Fruit fly (Drosophila melanogaster) whole organism, adult: ENCODE data around the gene Uxs.

Experiments
- CG12768 ChIP-seq: fragments of 200-800 bp; sonication (Bioruptor generic); optimal IDR thresholded peaks from 2 replicates; lab custom pipeline; 2017; ENCODE audit warnings: missing biosample characterization, missing genetic modification characterization, mild to moderate bottlenecking, moderate library complexity, missing genetic modification reagents
- CG14711 ChIP-seq: fragments of 200-800 bp; sonication (Bioruptor generic); optimal IDR thresholded peaks from 2 replicates; lab custom pipeline; 2018; ENCODE audit warnings: missing biosample characterization, mild to moderate bottlenecking, missing genetic modification characterization, moderate library complexity
- CG1620 ChIP-seq: fragments of 200-800 bp; sonication (Bioruptor generic); optimal IDR thresholded peaks from 2 replicates; lab custom pipeline; 2016; ENCODE audit warnings: missing biosample characterization, missing genetic modification characterization
- CG5204 ChIP-seq: fragments of 200-800 bp; sonication (Bioruptor generic); optimal IDR thresholded peaks from 2 replicates; lab custom pipeline; 2016; ENCODE audit warnings: missing biosample characterization, missing genetic modification characterization
- CG7045 ChIP-seq: fragments of 200-800 bp; sonication (Bioruptor generic); optimal IDR thresholded peaks from 2 replicates; lab custom pipeline; 2017; ENCODE audit warnings: missing biosample characterization, mild to moderate bottlenecking, missing genetic modification characterization
- Clk ChIP-seq: fragments of 200-800 bp; sonication (Bioruptor generic); optimal IDR thresholded peaks from 2 replicates; lab custom pipeline; 2017; ENCODE audit warnings: missing biosample characterization, missing genetic modification characterization
- Crg-1 ChIP-seq: fragments of 200-800 bp; sonication (Bioruptor generic); optimal IDR thresholded peaks from 2 replicates; lab custom pipeline; 2016; ENCODE audit warnings: missing biosample characterization, missing genetic modification characterization
- Mnt ChIP-seq: fragments of 200-800 bp; sonication (Bioruptor generic); optimal IDR thresholded peaks from 2 replicates; lab custom pipeline; 2016; ENCODE audit warnings: missing biosample characterization, mild to moderate bottlenecking, missing genetic modification characterization
- bab1 ChIP-seq: fragments of 200-800 bp; sonication (Bioruptor generic); optimal IDR thresholded peaks from 3 replicates; lab custom pipeline; 2019; ENCODE audit warnings: missing biosample characterization, mild to moderate bottlenecking, missing genetic modification characterization, moderate library complexity
- cic ChIP-seq: fragments of 200-800 bp; sonication (Bioruptor generic); optimal IDR thresholded peaks from 2 replicates; lab custom pipeline; 2017; ENCODE audit warnings: missing biosample characterization, mild to moderate bottlenecking, missing genetic modification characterization, moderate library complexity
- cnc ChIP-seq, 2 experiments: fragments of >200 bp; optimal IDR thresholded peaks; 2 replicates each; lab custom pipeline; 2017
- kay ChIP-seq: fragments of 200-800 bp; sonication (Bioruptor generic); peaks from one replicate; lab custom pipeline; 2016; ENCODE audit warnings: missing biosample characterization, missing genetic modification characterization, borderline replicate concordance
- ovo ChIP-seq: fragments of 200-800 bp; sonication (Bioruptor generic); optimal IDR thresholded peaks from 2 replicates; lab custom pipeline; 2016; ENCODE audit warnings: missing biosample characterization, missing genetic modification characterization
- pad ChIP-seq: fragments of 200-800 bp; sonication (Bioruptor generic); optimal IDR thresholded peaks from 3 replicates; lab custom pipeline; 2017; ENCODE audit warnings: missing biosample characterization, missing genetic modification characterization, mild to moderate bottlenecking, moderate library complexity, missing genetic modification reagents
- tj ChIP-seq: fragments of 200-800 bp; sonication (Bioruptor generic); optimal IDR thresholded peaks from 3 replicates; lab custom pipeline; 2017; ENCODE audit warnings: missing biosample characterization, mild to moderate bottlenecking, missing genetic modification characterization, moderate library complexity
- toe ChIP-seq: fragments of 200-800 bp; sonication (Bioruptor generic); optimal IDR thresholded peaks from 2 replicates; lab custom pipeline; 2016; ENCODE audit warnings: missing biosample characterization, missing genetic modification characterization

The Uxs gene

DNA sequence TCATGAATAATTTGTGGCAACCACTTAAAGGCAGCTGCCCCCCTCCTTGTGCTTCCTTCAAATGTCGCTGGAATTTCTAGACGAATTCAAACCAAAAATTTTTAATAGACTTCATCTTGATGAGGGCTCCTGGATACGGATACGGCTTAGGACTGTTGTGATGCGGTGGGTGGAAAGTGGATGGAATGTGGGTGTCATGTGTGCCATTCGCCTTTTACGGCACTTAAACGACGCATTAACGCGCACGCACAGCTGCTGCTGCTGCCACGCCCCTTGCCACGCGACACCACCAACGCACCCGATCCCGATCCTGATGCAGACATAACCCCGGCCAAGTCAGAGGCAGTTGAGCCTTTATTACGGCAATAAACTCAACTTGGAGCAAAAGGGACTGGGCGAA is 39.0 kb downstream of the Uxs start:
- TF ChIP-seq toe (GFP tag; lab: Kevin White, UChicago) (no peak), tj (GFP tag; lab: Kevin White, UChicago) (no peak), CG7045 (no peak), bab1 (GFP tag; lab: Kevin White, UChicago) (no peak), CG1620 (GFP tag; lab: Kevin White, UChicago) (no peak), Mnt (GFP tag; lab: Kevin White, UChicago) (no peak), pad (GFP tag; lab: Kevin White, UChicago) (no peak), kay (GFP tag; lab: Kevin White, UChicago) (no peak), cic (GFP tag; lab: Kevin White, UChicago) (no peak), Clk (no peak), Crg-1 (GFP tag; lab: Kevin White, UChicago) (no peak), CG12768 (GFP tag; lab: Kevin White, UChicago) (no peak), CG14711 (no peak), cnc (optimal IDR thresholded peaks at IDR 0.05; lab: Kevin White, UChicago) (no peak), CG5204 (GFP tag; lab: Kevin White, UChicago) (no peak)

DNA sequence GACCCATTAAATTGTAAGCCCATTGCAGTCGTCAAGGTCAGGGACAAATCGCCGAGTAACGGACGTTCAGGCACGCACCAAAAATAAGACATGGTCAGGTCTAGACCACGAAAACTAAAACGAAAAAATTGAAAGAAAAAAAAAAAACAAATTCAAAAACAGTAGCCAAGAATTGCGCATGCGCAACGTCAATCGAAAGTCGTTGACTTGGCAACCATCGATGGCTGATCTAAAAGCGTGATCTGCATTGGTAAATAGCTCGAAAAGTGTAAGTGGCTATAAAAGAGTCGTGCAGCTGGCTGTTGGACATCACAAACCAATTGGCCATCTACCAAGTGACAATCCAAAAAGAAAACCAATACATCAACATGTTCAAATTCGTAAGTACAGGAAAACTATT is 41.1 kb downstream of the Uxs start, which contains the start of gene CG13678:
TSS of gene CG13678 (plus strand) at position 307 of the 400 bp plus-strand sequence.
- TF ChIP-seq Mnt (GFP tag; lab: Kevin White, UChicago), result no peak
- TF ChIP-seq kay (GFP tag; lab: Kevin White, UChicago), result peak; percentile 5
- TF ChIP-seq Crg-1 (GFP tag; lab: Kevin White, UChicago), result no peak
- no peak for TF ChIP-seq CG7045
- no peak for TF ChIP-seq CG1620 (GFP tag; lab: Kevin White, UChicago)
- TF ChIP-seq CG5204 (GFP tag; lab: Kevin White, UChicago), result no peak
- TF ChIP-seq ovo (GFP tag; lab: Kevin White, UChicago), result no peak
- no peak for TF ChIP-seq tj (GFP tag; lab: Kevin White, UChicago)

- TF ChIP-seq kay (GFP tag; lab: Kevin White, UChicago) (no peak), bab1 (GFP tag; lab: Kevin White, UChicago) (no peak)
These were observed 48.2 kb downstream of the Uxs start, which contains the start of gene eIF4E3 for dm6 chr3L:8228924-8229323. Gene eIF4E3 (plus strand): TSS chr3L:8229224.
